Fruit fly (Drosophila melanogaster): ENCODE data around the gene CG5421.

The CG5421 gene

DNA sequence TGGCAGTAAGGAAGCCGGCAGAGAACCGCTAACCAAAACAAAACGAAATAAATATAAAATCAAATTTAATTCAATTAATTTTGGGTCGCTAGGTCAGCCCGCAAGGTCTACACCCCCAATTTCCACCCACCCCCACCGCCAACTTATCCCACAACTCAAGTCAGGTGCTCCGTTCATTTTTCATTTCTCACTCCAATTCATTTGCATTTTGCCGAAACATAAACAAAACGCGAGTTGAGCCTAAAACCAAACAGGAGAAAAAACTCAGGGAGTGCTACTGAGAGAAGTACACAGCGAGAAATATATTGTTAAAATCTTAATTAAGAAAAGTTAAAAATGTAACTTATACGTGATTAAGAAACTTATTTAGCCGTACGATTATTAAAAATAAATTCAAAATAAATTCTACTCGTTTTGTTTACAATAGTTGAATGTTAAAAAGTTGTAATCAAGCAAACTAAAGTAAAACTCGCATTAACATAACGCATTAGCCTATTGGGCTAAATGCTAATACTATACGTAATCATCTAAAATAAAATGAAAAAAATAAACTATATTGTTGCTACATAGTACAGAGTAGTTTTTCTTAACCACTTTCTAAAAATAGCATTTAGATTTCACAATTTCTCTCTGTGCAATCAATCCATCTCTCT is 32.3 kb downstream of the CG5421 start (continued):
- peak in 1 of 3 experiments; percentile 61 for TF ChIP-seq lola (GFP tag; optimal IDR thresholded peaks at IDR 0.05)
- peak; percentile 42 for TF ChIP-seq Sox100B (GFP tag; optimal IDR thresholded peaks at IDR 0.05)
- TF ChIP-seq CrebB (tag; optimal IDR thresholded peaks at IDR 0.05) = no peak
- TF ChIP-seq CG9727 (GFP tag; optimal IDR thresholded peaks at IDR 0.05) = peak; percentile 62
- peak; percentile 33 for TF ChIP-seq CG10147 (GFP tag; optimal IDR thresholded peaks at IDR 0.05)
- TF ChIP-seq phol (tag; optimal IDR thresholded peaks at IDR 0.05) = peak; percentile 46
- TF ChIP-seq Atf3 (GFP tag; optimal IDR thresholded peaks at IDR 0.05) = no peak
- peak; percentile 53 for TF ChIP-seq CG30403 (GFP tag; optimal IDR thresholded peaks at IDR 0.05)
- TF ChIP-seq gem (tag; optimal IDR thresholded peaks at IDR 0.05) = peak; percentile 65
- TF ChIP-seq nmo (GFP tag; optimal IDR thresholded peaks at IDR 0.05) = peak; percentile 48
- no peak for TF ChIP-seq D (optimal IDR thresholded peaks at IDR 0.05)
- peak; percentile 2 for TF ChIP-seq D (GFP tag; optimal IDR thresholded peaks at IDR 0.05)
- peak; percentile 46 for TF ChIP-seq CG12391 (tag; optimal IDR thresholded peaks at IDR 0.05)
- peak; percentile 22 for TF ChIP-seq dmrt99B (tag; optimal IDR thresholded peaks at IDR 0.05)
- TF ChIP-seq Blimp-1 (GFP tag; optimal IDR thresholded peaks at IDR 0.05) = peak; percentile 37
- TF ChIP-seq B-H1 (GFP tag; IDR thresholded peaks at IDR 0.05) = no peak
- TF ChIP-seq Hmr (GFP tag; optimal IDR thresholded peaks at IDR 0.05) = peak; percentile 17
- peak; percentile 55 for TF ChIP-seq CG2678 (tag; optimal IDR thresholded peaks at IDR 0.05)
- TF ChIP-seq CG11504 (tag; optimal IDR thresholded peaks at IDR 0.05) = peak; percentile 66
- peak; percentile 59 for TF ChIP-seq CG7556 (GFP tag; optimal IDR thresholded peaks at IDR 0.05)
- no peak for TF ChIP-seq CG33557 (GFP tag; optimal IDR thresholded peaks at IDR 0.05)
- TF ChIP-seq bigmax (GFP tag; optimal IDR thresholded peaks at IDR 0.05) = no peak
- TF ChIP-seq CG18262 (tag; optimal IDR thresholded peaks at IDR 0.05) = peak; percentile 63
- TF ChIP-seq bsh (GFP tag; optimal IDR thresholded peaks at IDR 0.05) = peak in 1 of 2 experiments; percentile 16
- TF ChIP-seq tio (GFP tag; optimal IDR thresholded peaks at IDR 0.05) = peak; percentile 3
- TF ChIP-seq CG17359 (tag; optimal IDR thresholded peaks at IDR 0.05) = no peak
- peak; percentile 37 for TF ChIP-seq CG2120 (GFP tag; optimal IDR thresholded peaks at IDR 0.05)
- peak; percentile 66; the same call in 2 of the 3 replicates for TF ChIP-seq z (GFP tag; IDR thresholded peaks at IDR 0.05)
- peak; percentile 32 for TF ChIP-seq Hmx (GFP tag; optimal IDR thresholded peaks at IDR 0.05)
- TF ChIP-seq vvl (GFP tag; IDR thresholded peaks at IDR 0.05) = 0 out of 2 replicates have a peak, but pooled peaks have one; percentile 5
- TF ChIP-seq CG17361 (GFP tag; IDR thresholded peaks at IDR 0.05) = peak; percentile 72; the same call in 2 of the 3 replicates
- peak; percentile 46 for TF ChIP-seq CoRest (tag; optimal IDR thresholded peaks at IDR 0.05)
- peak; percentile 1 for TF ChIP-seq CG18599 (GFP tag; optimal IDR thresholded peaks at IDR 0.05)
- TF ChIP-seq Meics (GFP tag; optimal IDR thresholded peaks at IDR 0.05) = peak; percentile 48
- no peak for TF ChIP-seq ssp (GFP tag; IDR thresholded peaks at IDR 0.05)
- TF ChIP-seq CG14710 (tag; optimal IDR thresholded peaks at IDR 0.05) = peak; percentile 42
- TF ChIP-seq bcd (GFP tag; optimal IDR thresholded peaks at IDR 0.05) = peak; percentile 13
- TF ChIP-seq crp (GFP tag; optimal IDR thresholded peaks at IDR 0.05) = no peak
- no peak for TF ChIP-seq dan (GFP tag; IDR thresholded peaks at IDR 0.05)
- peak; percentile 23 for TF ChIP-seq CG8388 (GFP tag; optimal IDR thresholded peaks at IDR 0.05)
- peak; percentile 43 for TF ChIP-seq PHDP (tag; optimal IDR thresholded peaks at IDR 0.05)
- no peak for TF ChIP-seq nerfin-2 (GFP tag; IDR thresholded peaks at IDR 0.05; ENCODE audit: partially characterized antibody)
- TF ChIP-seq dmrt11E (tag; optimal IDR thresholded peaks at IDR 0.05) = peak; percentile 42
- TF ChIP-seq CG13424 (tag; optimal IDR thresholded peaks at IDR 0.05) = peak; percentile 12
- peak; percentile 30 for TF ChIP-seq Oli (tag; optimal IDR thresholded peaks at IDR 0.05)
- TF ChIP-seq row (GFP tag; IDR thresholded peaks at IDR 0.05) = peak; percentile 37; the same call in 1 of the 3 replicates
- TF ChIP-seq unpg (GFP tag; optimal IDR thresholded peaks at IDR 0.05) = peak; percentile 21

Data from whole organism, embryonic.